Fruit fly (Drosophila melanogaster) whole organism, embryonic: ENCODE measurements around the gene Socs36E.
A peak's percentile ranks its signal among the peaks of the same experiment; 100 is the strongest.

Experiments
- CG10979 ChIP-seq: fragments of 200-800 bp; sonication (Bioruptor generic); optimal IDR thresholded peaks from 2 replicates; lab custom pipeline; 2018; ENCODE audit warnings: missing biosample characterization, mild to moderate bottlenecking, missing genetic modification characterization, moderate library complexity
- CG11696 ChIP-seq: fragments of 200-800 bp; sonication (Bioruptor generic); IDR thresholded peaks from 2 replicates; pipeline ENCODE4 v1.3.6; 2022; ENCODE audit warnings: missing biosample characterization, missing genetic modification characterization
- CG12299 ChIP-seq: fragments of 200-800 bp; sonication (Bioruptor generic); optimal IDR thresholded peaks from 2 replicates; lab custom pipeline; 2018; ENCODE audit warnings: missing biosample characterization, mild to moderate bottlenecking, missing genetic modification characterization
- CG13775 ChIP-seq: fragments of 200-800 bp; sonication (Bioruptor generic); optimal IDR thresholded peaks from 3 replicates; lab custom pipeline; 2017; ENCODE audit warnings: missing biosample characterization, mild to moderate bottlenecking, missing genetic modification characterization
- CG15696 ChIP-seq: fragments of 200-800 bp; sonication (Bioruptor generic); optimal IDR thresholded peaks from 2 replicates; lab custom pipeline; 2019; ENCODE audit warnings: missing biosample characterization, mild to moderate bottlenecking, missing genetic modification characterization, moderate library complexity
- CG1647 ChIP-seq: fragments of 200-800 bp; sonication (Bioruptor generic); optimal IDR thresholded peaks from 3 replicates; lab custom pipeline; 2016; ENCODE audit warnings: missing biosample characterization, missing genetic modification characterization
- CG16779 ChIP-seq: fragments of 200-800 bp; sonication (Bioruptor generic); IDR thresholded peaks from 2 replicates; pipeline ENCODE4 v1.3.6; 2022; ENCODE audit warnings: missing biosample characterization, missing genetic modification characterization
- CG2120 ChIP-seq: fragments of 200-800 bp; sonication (Bioruptor generic); optimal IDR thresholded peaks from 3 replicates; lab custom pipeline; 2016; ENCODE audit warnings: missing biosample characterization, missing genetic modification characterization
- CG2875 ChIP-seq: fragments of 200-800 bp; sonication (Bioruptor generic); optimal IDR thresholded peaks from 2 replicates; lab custom pipeline; 2017; ENCODE audit warnings: missing biosample characterization, mild to moderate bottlenecking, missing genetic modification characterization, missing genetic modification reagents
- CG3407 ChIP-seq: fragments of 200-800 bp; sonication (Bioruptor generic); optimal IDR thresholded peaks from 2 replicates; lab custom pipeline; 2018; ENCODE audit warnings: missing biosample characterization, mild to moderate bottlenecking, missing genetic modification characterization
- CG3995 ChIP-seq: fragments of 200-800 bp; sonication (Bioruptor generic); optimal IDR thresholded peaks from 3 replicates; lab custom pipeline; 2016; ENCODE audit warnings: missing biosample characterization, missing genetic modification characterization
- CG4730 ChIP-seq: fragments of 200-800 bp; sonication (Bioruptor generic); IDR thresholded peaks from 2 replicates; pipeline ENCODE4 v1.3.6; 2022; ENCODE audit warnings: missing biosample characterization, missing genetic modification characterization
- CG7271 ChIP-seq: fragments of 200-800 bp; sonication (Bioruptor generic); optimal IDR thresholded peaks from 2 replicates; lab custom pipeline; 2018; ENCODE audit warnings: missing biosample characterization, mild to moderate bottlenecking, missing genetic modification characterization, moderate library complexity
- CG7928 ChIP-seq: fragments of 200-800 bp; sonication (Bioruptor generic); optimal IDR thresholded peaks from 2 replicates; lab custom pipeline; 2017; ENCODE audit warnings: missing biosample characterization, mild to moderate bottlenecking, missing genetic modification characterization
- CG8388 ChIP-seq: fragments of 200-800 bp; sonication (Bioruptor generic); optimal IDR thresholded peaks from 2 replicates; lab custom pipeline; 2019; ENCODE audit warnings: missing biosample characterization, mild to moderate bottlenecking, missing genetic modification characterization, moderate library complexity
- CG9215 ChIP-seq: fragments of 200-800 bp; sonication (Bioruptor generic); IDR thresholded peaks from 2 replicates; pipeline ENCODE4 v1.3.6; 2022; ENCODE audit warnings: missing biosample characterization, missing genetic modification characterization
- CG9727 ChIP-seq: fragments of 200-800 bp; sonication (Bioruptor generic); optimal IDR thresholded peaks from 3 replicates; lab custom pipeline; 2017; ENCODE audit warnings: missing biosample characterization, mild to moderate bottlenecking, missing genetic modification characterization
- CG9797 ChIP-seq: fragments of 200-800 bp; sonication (Bioruptor generic); optimal IDR thresholded peaks from 3 replicates; lab custom pipeline; 2018; ENCODE audit warnings: missing biosample characterization, mild to moderate bottlenecking, missing genetic modification characterization
- D19B ChIP-seq: fragments of 200-800 bp; sonication (Bioruptor generic); optimal IDR thresholded peaks from 2 replicates; lab custom pipeline; 2017; ENCODE audit warnings: missing biosample characterization, mild to moderate bottlenecking, missing genetic modification characterization
- Dek ChIP-seq: fragments of 200-800 bp; sonication (Bioruptor generic); optimal IDR thresholded peaks from 3 replicates; lab custom pipeline; 2019; ENCODE audit warnings: missing biosample characterization, mild to moderate bottlenecking, missing genetic modification characterization, moderate library complexity
- Dp ChIP-seq: fragments of 200-800 bp; sonication (Bioruptor generic); optimal IDR thresholded peaks from 2 replicates; lab custom pipeline; 2018; ENCODE audit warnings: missing biosample characterization, mild to moderate bottlenecking, missing genetic modification characterization, moderate library complexity
- ERR ChIP-seq: fragments of 200-800 bp; sonication (Bioruptor generic); optimal IDR thresholded peaks from 2 replicates; lab custom pipeline; 2016; ENCODE audit warnings: missing biosample characterization, missing genetic modification characterization
- Ets97D ChIP-seq: fragments of 200-800 bp; sonication (Bioruptor generic); optimal IDR thresholded peaks from 3 replicates; lab custom pipeline; 2016; ENCODE audit warnings: missing biosample characterization, missing genetic modification characterization
- Fer2 ChIP-seq: fragments of 200-800 bp; sonication (Bioruptor generic); optimal IDR thresholded peaks from 2 replicates; lab custom pipeline; 2018; ENCODE audit warnings: missing biosample characterization, mild to moderate bottlenecking, missing genetic modification characterization, moderate library complexity
- H15 ChIP-seq: fragments of 200-800 bp; sonication (Bioruptor generic); IDR thresholded peaks from 3 replicates; pipeline ENCODE4 v1.3.6; 2022; ENCODE audit warnings: missing biosample characterization, missing genetic modification characterization
- Hey ChIP-seq: fragments of 200-800 bp; sonication (Bioruptor generic); optimal IDR thresholded peaks from 3 replicates; lab custom pipeline; 2018; ENCODE audit warnings: missing biosample characterization, mild to moderate bottlenecking, missing genetic modification characterization
- Hr3 ChIP-seq: fragments of 200-800 bp; sonication (Bioruptor generic); optimal IDR thresholded peaks from 3 replicates; lab custom pipeline; 2016; ENCODE audit warnings: missing biosample characterization, missing genetic modification characterization
- Kr ChIP-seq: fragments of 200-800 bp; sonication (Bioruptor generic); optimal IDR thresholded peaks from 2 replicates; lab custom pipeline; 2017; ENCODE audit warnings: missing biosample characterization, mild to moderate bottlenecking, missing genetic modification characterization
- Ravus ChIP-seq: fragments of 200-800 bp; sonication (Bioruptor generic); IDR thresholded peaks from 2 replicates; pipeline ENCODE4 v1.3.6; 2022; ENCODE audit warnings: missing biosample characterization, missing genetic modification characterization
- Scr ChIP-seq: fragments of 200-800 bp; sonication (Bioruptor generic); IDR thresholded peaks from 2 replicates; pipeline ENCODE4 v1.3.6; 2022; ENCODE audit warnings: missing biosample characterization, missing genetic modification characterization; ENCODE audit not compliant: partially characterized antibody
- Stat92E ChIP-seq, 3 experiments: fragments of >200 bp in 2 of 3; fragments of 200-800 bp in 1 of 3; sonication (Bioruptor generic) in 1 of 3; optimal IDR thresholded peaks; 2 replicates each; lab custom pipeline; 2017 to 2019; ENCODE audit warnings: missing biosample characterization in 3 of 3, missing genetic modification characterization in 3 of 3, mild to moderate bottlenecking in 1 of 3, moderate library complexity in 1 of 3
- Trl ChIP-seq, 3 experiments: fragments of >200 bp in 2 of 3; fragments of 200-800 bp in 1 of 3; sonication (Bioruptor generic) in 1 of 3; optimal IDR thresholded peaks; 2 replicates in 1 of 3; 3 replicates in 2 of 3; lab custom pipeline; 2016 to 2017; ENCODE audit warnings: missing biosample characterization in 1 of 3, missing genetic modification characterization in 1 of 3
- ac ChIP-seq: fragments of 200-800 bp; sonication (Bioruptor generic); optimal IDR thresholded peaks from 3 replicates; lab custom pipeline; 2017; ENCODE audit warnings: missing biosample characterization, mild to moderate bottlenecking, missing genetic modification characterization
- ase ChIP-seq: fragments of 200-800 bp; sonication (Bioruptor generic); IDR thresholded peaks from 3 replicates; pipeline ENCODE4 v1.3.6; 2022; ENCODE audit warnings: missing biosample characterization, missing genetic modification characterization
- bowl ChIP-seq: fragments of 200-800 bp; sonication (Bioruptor generic); IDR thresholded peaks from 2 replicates; pipeline ENCODE4 v1.3.6; 2022; ENCODE audit warnings: missing biosample characterization, missing genetic modification characterization
- ci ChIP-seq: fragments of 200-800 bp; sonication (Bioruptor generic); IDR thresholded peaks from 3 replicates; pipeline ENCODE4 v1.3.6; 2022; ENCODE audit warnings: missing biosample characterization, missing genetic modification characterization
- crol ChIP-seq: fragments of 200-800 bp; sonication (Bioruptor generic); IDR thresholded peaks from 2 replicates; pipeline ENCODE4 v1.3.6; 2022; ENCODE audit warnings: missing biosample characterization, missing genetic modification characterization
- emc ChIP-seq: fragments of 200-800 bp; sonication (Bioruptor generic); optimal IDR thresholded peaks from 2 replicates; lab custom pipeline; 2016; ENCODE audit warnings: missing biosample characterization, missing genetic modification characterization
- gsb ChIP-seq: fragments of 200-800 bp; sonication (Bioruptor generic); IDR thresholded peaks from 2 replicates; pipeline ENCODE4 v1.3.6; 2022; ENCODE audit warnings: missing biosample characterization, missing genetic modification characterization
- h ChIP-seq: fragments of >200 bp; optimal IDR thresholded peaks from 2 replicates; lab custom pipeline; 2017
- her ChIP-seq: fragments of 200-800 bp; sonication (Bioruptor generic); optimal IDR thresholded peaks from 2 replicates; lab custom pipeline; 2016; ENCODE audit warnings: missing biosample characterization, missing genetic modification characterization
- nau ChIP-seq: fragments of 200-800 bp; sonication (Bioruptor generic); optimal IDR thresholded peaks from 3 replicates; lab custom pipeline; 2017; ENCODE audit warnings: missing biosample characterization, mild to moderate bottlenecking, missing genetic modification characterization, missing genetic modification reagents
- oc ChIP-seq: fragments of 200-800 bp; sonication (Bioruptor generic); optimal IDR thresholded peaks from 2 replicates; lab custom pipeline; 2018; ENCODE audit warnings: missing biosample characterization, mild to moderate bottlenecking, missing genetic modification characterization, moderate library complexity
- onecut ChIP-seq: fragments of 200-800 bp; sonication (Bioruptor generic); IDR thresholded peaks from 2 replicates; pipeline ENCODE4 v1.3.6; 2022; ENCODE audit warnings: missing biosample characterization, missing genetic modification characterization
- pfk ChIP-seq: fragments of 200-800 bp; sonication (Bioruptor generic); optimal IDR thresholded peaks from 2 replicates; lab custom pipeline; 2018; ENCODE audit warnings: missing biosample characterization, mild to moderate bottlenecking, missing genetic modification characterization, moderate library complexity
- ranshi ChIP-seq: fragments of 200-800 bp; sonication (Bioruptor generic); IDR thresholded peaks from 2 replicates; pipeline ENCODE4 v1.3.6; 2022; ENCODE audit warnings: missing biosample characterization, missing genetic modification characterization
- schlank ChIP-seq: fragments of 200-800 bp; sonication (Bioruptor generic); optimal IDR thresholded peaks from 2 replicates; lab custom pipeline; 2018; ENCODE audit warnings: missing biosample characterization, mild to moderate bottlenecking, missing genetic modification characterization
- trh ChIP-seq: fragments of 200-800 bp; sonication (Bioruptor generic); optimal IDR thresholded peaks from 2 replicates; lab custom pipeline; 2016; ENCODE audit warnings: missing biosample characterization, missing genetic modification characterization
- twi ChIP-seq: fragments of 200-800 bp; optimal IDR thresholded peaks from 2 replicates; lab custom pipeline; 2019; ENCODE audit warnings: missing biosample characterization, mild to moderate bottlenecking, missing genetic modification characterization, moderate library complexity
- tx ChIP-seq: fragments of 200-800 bp; sonication (Bioruptor generic); optimal IDR thresholded peaks from 2 replicates; lab custom pipeline; 2016; ENCODE audit warnings: missing biosample characterization, missing genetic modification characterization

Socs36E gene

DNA sequence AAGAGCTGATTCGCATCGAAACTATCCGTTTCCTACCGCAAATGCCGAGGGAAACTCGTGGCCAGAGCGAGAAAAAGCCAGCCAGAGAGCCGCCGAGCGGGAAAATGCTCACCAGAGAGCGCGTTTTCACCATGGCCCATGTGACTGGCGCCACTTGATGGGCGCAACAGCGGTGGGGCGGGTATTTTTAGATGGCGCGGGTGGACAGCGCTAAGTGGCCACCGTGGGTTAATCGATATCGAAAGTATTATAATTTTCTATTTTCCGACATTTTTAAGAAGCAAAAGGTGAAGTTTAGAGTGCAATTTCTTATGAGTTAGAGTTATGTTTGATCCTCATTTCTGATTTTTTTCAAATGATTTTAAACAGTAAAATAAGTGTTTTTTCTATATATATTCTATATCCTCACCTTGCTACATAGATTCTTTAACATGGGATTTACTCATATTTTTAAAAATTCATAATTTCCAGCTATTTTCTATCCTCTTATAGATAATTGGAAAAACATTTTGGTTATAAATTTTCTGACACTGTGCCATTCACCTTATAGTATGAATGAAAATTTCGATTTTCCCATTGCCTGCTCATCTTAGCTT, 32.5 kb upstream of the Socs36E start, which contains the start of gene Ptp36E (continued):
- TF ChIP-seq tx (GFP tag; lab: Kevin White, UChicago), result peak; percentile 21
- TF ChIP-seq CG16779 (GFP tag; lab: Robert Waterston, UW), result 0 out of 2 replicates have a peak, but pooled peaks have one; percentile 46
- TF ChIP-seq CG11696, result peak; percentile 49; the same call in 1 of the 2 replicates
- no peak for TF ChIP-seq twi
- peak; percentile 64 to 71 for TF ChIP-seq Trl (optimal IDR thresholded peaks at IDR 0.05; lab: Kevin White, UChicago)
- TF ChIP-seq Trl (GFP tag; optimal IDR thresholded peaks at IDR 0.05; lab: Kevin White, UChicago), result peak; percentile 53
- no peak; the same call in 1 of the 2 replicates for TF ChIP-seq Ravus (GFP tag; lab: Robert Waterston, UW)
- peak; percentile 81 for TF ChIP-seq onecut (GFP tag; lab: Robert Waterston, UW)
- no peak for TF ChIP-seq CG7271 (tag; lab: Kevin White, UChicago)
- no peak for TF ChIP-seq her (GFP tag; lab: Kevin White, UChicago)
- no peak for TF ChIP-seq h (lab: Kevin White, UChicago)
- TF ChIP-seq oc (tag; lab: Kevin White, UChicago), result no peak
- peak; percentile 40 for TF ChIP-seq CG7928
- TF ChIP-seq bowl, result 0 out of 2 replicates have a peak, but pooled peaks have one; percentile 22
- peak; percentile 67 for TF ChIP-seq gsb
- peak; percentile 79 for TF ChIP-seq D19B (GFP tag; lab: Kevin White, UChicago)
- TF ChIP-seq Dek (tag; lab: Kevin White, UChicago), result peak; percentile 84
- TF ChIP-seq Hr3 (GFP tag; lab: Kevin White, UChicago), result peak; percentile 71
- no peak for TF ChIP-seq ERR (GFP tag; lab: Kevin White, UChicago)
- TF ChIP-seq ase (GFP tag; lab: Robert Waterston, UW), result peak; percentile 84; the same call in 2 of the 3 replicates
- no peak for TF ChIP-seq CG12299 (tag; lab: Kevin White, UChicago)
- TF ChIP-seq ci (GFP tag; lab: Robert Waterston, UW), result peak; percentile 35; the same call in 1 of the 3 replicates
- TF ChIP-seq CG2120 (GFP tag; lab: Kevin White, UChicago), result peak; percentile 85
- TF ChIP-seq H15 (GFP tag; lab: Robert Waterston, UW), result peak; percentile 48; the same call in 1 of the 3 replicates
- peak; percentile 51 for TF ChIP-seq CG2875 (GFP tag; lab: Kevin White, UChicago)
- TF ChIP-seq trh (GFP tag; lab: Kevin White, UChicago), result no peak
- TF ChIP-seq crol, result peak; percentile 81
- TF ChIP-seq CG9215, result peak; percentile 84
- peak; percentile 49 for TF ChIP-seq CG8388 (GFP tag; lab: Kevin White, UChicago)
- TF ChIP-seq pfk (GFP tag; lab: Kevin White, UChicago), result no peak
- TF ChIP-seq schlank (tag; lab: Kevin White, UChicago), result no peak
- peak; percentile 64 for TF ChIP-seq CG3407 (GFP tag; lab: Kevin White, UChicago)
- peak; percentile 70 for TF ChIP-seq nau (GFP tag; lab: Kevin White, UChicago)
- TF ChIP-seq CG9797 (GFP tag; lab: Kevin White, UChicago), result no peak
- peak; percentile 74 for TF ChIP-seq CG13775 (GFP tag; lab: Kevin White, UChicago)
- no peak for TF ChIP-seq CG3995 (GFP tag; lab: Kevin White, UChicago)
- TF ChIP-seq Fer2 (tag; lab: Kevin White, UChicago), result peak; percentile 79
- TF ChIP-seq Ets97D, result no peak
- no peak for TF ChIP-seq Scr (GFP tag; lab: Robert Waterston, UW)
- no peak for TF ChIP-seq CG10979 (tag; lab: Kevin White, UChicago)
- no peak for TF ChIP-seq Dp (GFP tag; lab: Kevin White, UChicago)
- peak; percentile 63 for TF ChIP-seq CG9727 (GFP tag; lab: Kevin White, UChicago)
- TF ChIP-seq CG1647 (GFP tag; lab: Kevin White, UChicago), result no peak
- no peak for TF ChIP-seq Kr (GFP tag; lab: Kevin White, UChicago)
- no peak for TF ChIP-seq ac
- TF ChIP-seq CG15696 (tag; lab: Kevin White, UChicago), result peak; percentile 31
- peak; percentile 78 for TF ChIP-seq ranshi (GFP tag; lab: Robert Waterston, UW)
- TF ChIP-seq emc, result no peak
- no peak for TF ChIP-seq Stat92E (GFP tag; optimal IDR thresholded peaks at IDR 0.05; lab: Kevin White, UChicago)
- TF ChIP-seq Hey (tag; lab: Kevin White, UChicago), result no peak
- TF ChIP-seq CG4730 (GFP tag; lab: Robert Waterston, UW), result peak; percentile 73
